Worm (Caenorhabditis elegans): ENCODE data around the gene par-5.

Gene par-5

DNA sequence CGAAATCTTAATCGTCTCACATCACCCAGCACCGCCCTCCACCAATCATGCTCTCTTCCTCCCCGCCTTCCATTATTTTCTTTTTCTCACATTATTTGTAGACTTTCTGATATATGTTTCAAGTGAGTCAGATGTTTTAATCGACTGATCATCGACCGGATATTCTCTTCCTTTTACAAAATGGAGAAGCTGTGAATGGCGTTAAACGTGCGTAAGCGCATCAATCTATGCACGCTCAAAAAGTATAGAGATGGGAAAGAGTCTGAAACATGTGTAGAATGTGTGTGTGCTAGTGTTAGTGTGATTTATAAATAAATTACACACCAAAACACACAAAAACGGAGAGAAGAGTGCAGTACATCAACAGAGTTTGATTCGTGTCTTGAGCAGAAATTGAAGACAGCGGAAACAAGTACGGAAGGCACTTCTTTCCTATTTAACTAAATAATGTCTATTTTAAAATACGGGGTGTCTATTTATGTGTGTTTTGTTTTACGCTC, 44.7 kb downstream of the par-5 start:
- TF ChIP-seq tbx-37 (GFP tag; conservative IDR thresholded peaks at IDR 0.05) (no peak), sea-1 (GFP tag; conservative IDR thresholded peaks at IDR 0.05) (no peak), hmbx-1 (tag; optimal IDR thresholded peaks at IDR 0.05) (no peak), tbx-11 (GFP tag; IDR thresholded peaks at IDR 0.05) (no peak), ceh-36 (tag; optimal IDR thresholded peaks at IDR 0.05) (no peak), ama-1 (optimal IDR thresholded peaks at IDR 0.05) (no peak), B0310.2 (tag; optimal IDR thresholded peaks at IDR 0.05) (no peak), tra-4 (tag; optimal IDR thresholded peaks at IDR 0.05) (no peak), hnd-1 (tag; optimal IDR thresholded peaks at IDR 0.05) (no peak), flt-1 (GFP tag; IDR thresholded peaks at IDR 0.05) (no peak), aly-1 (tag; optimal IDR thresholded peaks at IDR 0.05) (no peak), hmg-4 (GFP tag; optimal IDR thresholded peaks at IDR 0.05) (no peak), ceh-13 (GFP tag; optimal IDR thresholded peaks at IDR 0.05) (no peak), scrt-1 (GFP tag; IDR thresholded peaks at IDR 0.05) (no peak), F13C5.2 (tag; optimal IDR thresholded peaks at IDR 0.05) (no peak), pes-1 (GFP tag; IDR thresholded peaks at IDR 0.05) (no peak), ets-7 (tag; optimal IDR thresholded peaks at IDR 0.05) (no peak)

DNA sequence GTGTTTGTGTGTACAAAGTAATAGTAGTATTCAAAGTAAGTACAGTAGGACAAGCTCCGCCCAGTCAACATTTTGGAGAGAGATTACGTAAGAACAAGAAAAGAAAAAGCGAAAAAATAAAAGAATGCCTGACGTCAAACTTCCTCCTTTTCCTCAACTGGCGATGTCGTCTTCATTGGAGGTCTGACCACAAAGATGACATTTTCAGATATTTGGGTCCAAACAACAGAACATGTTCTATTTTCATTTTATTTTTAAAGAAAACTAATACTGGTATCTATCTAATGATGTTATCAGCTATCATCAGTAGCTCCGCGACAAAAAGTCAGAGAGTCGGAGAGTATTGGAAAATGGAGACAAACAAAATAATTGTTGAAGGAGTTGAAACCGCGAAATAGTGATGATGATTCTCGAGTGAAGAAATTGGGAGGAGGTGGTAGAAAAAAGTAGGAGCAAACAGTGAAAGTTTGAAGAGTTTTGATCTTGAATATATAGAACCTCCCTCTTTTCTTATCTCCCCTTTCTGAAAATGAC, 48.0 kb downstream of the par-5 start, which contains the start of gene lips-5:
Gene lips-5, minus strand, starts transcription at position 51 of the 534 bp plus-strand sequence.
- TF ChIP-seq hnd-1 (tag; optimal IDR thresholded peaks at IDR 0.05), result no peak
- TF ChIP-seq hmbx-1 (tag; optimal IDR thresholded peaks at IDR 0.05), result no peak
- no peak for TF ChIP-seq scrt-1 (GFP tag; IDR thresholded peaks at IDR 0.05)
- no peak for TF ChIP-seq hmg-4 (GFP tag; optimal IDR thresholded peaks at IDR 0.05)
- no peak for TF ChIP-seq tbx-37 (GFP tag; conservative IDR thresholded peaks at IDR 0.05)
- no peak for TF ChIP-seq aly-1 (tag; optimal IDR thresholded peaks at IDR 0.05)
- TF ChIP-seq ceh-36 (tag; optimal IDR thresholded peaks at IDR 0.05), result no peak
- TF ChIP-seq ceh-13 (GFP tag; optimal IDR thresholded peaks at IDR 0.05), result no peak

DNA sequence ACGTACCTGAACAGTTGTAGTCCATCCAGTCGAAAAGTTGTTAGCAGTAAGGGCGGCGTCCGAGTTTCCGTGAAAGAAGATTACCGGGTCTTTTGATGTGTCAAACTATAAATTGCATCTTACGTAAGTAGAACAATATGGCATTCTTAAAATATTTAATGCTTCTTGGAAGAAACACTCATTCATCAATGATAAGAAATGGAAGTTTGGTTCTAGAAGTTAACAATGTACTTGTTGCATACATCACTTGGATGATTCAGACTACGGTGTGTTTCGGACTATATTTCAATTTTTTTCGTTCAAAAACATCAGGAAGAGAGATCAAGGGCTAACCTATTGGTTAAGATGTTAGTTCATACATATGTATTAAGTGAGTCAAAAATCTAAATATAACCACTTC, 49.6 kb downstream of the par-5 start:
- TF ChIP-seq hmg-4 (GFP tag; optimal IDR thresholded peaks at IDR 0.05) (no peak), hnd-1 (tag; optimal IDR thresholded peaks at IDR 0.05) (no peak), tbx-11 (GFP tag; IDR thresholded peaks at IDR 0.05) (no peak), flt-1 (GFP tag; IDR thresholded peaks at IDR 0.05) (no peak), B0310.2 (tag; optimal IDR thresholded peaks at IDR 0.05) (no peak), aly-1 (tag; optimal IDR thresholded peaks at IDR 0.05) (no peak), tra-4 (tag; optimal IDR thresholded peaks at IDR 0.05) (no peak), pes-1 (GFP tag; IDR thresholded peaks at IDR 0.05) (no peak), ceh-13 (GFP tag; optimal IDR thresholded peaks at IDR 0.05) (no peak), F13C5.2 (tag; optimal IDR thresholded peaks at IDR 0.05) (no peak), ceh-36 (tag; optimal IDR thresholded peaks at IDR 0.05) (no peak), sea-1 (GFP tag; conservative IDR thresholded peaks at IDR 0.05) (no peak), tbx-37 (GFP tag; conservative IDR thresholded peaks at IDR 0.05) (no peak)

DNA sequence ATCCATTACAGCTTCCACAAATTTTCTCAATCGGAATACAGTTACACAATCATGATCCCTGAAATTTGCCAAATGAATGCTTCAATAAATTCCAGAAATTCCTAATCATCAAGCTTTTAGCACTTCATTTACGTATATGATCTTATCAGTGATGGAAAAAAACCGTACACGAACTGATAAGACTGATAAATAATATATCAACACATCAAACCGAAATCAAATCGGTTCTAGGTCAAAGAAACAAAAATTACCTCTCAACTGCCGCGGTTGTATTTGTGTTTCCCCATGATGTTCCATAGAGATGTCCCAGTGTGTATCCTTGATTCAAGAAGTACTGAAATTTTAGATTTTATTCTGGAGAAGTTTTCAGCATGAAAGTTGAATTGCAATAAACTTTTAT, 50.7 kb downstream of the par-5 start:
- no peak for TF ChIP-seq hnd-1 (tag; optimal IDR thresholded peaks at IDR 0.05)

Data from whole organism, early embryonic.